Worm (Caenorhabditis elegans) whole organism, young adult: ENCODE results near the gene nlp-7.

Experiments used
- B0019.2 ChIP-seq: fragments of 200-800 bp; sonication (Bioruptor generic); conservative IDR thresholded peaks from 2 replicates; pipeline ENCODE4 v1.3.6; 2022; ENCODE audit warnings: missing genetic modification reagents, missing genetic modification characterization, missing compliant biosample characterization
- B0035.1 ChIP-seq: sonication (generic microtip); optimal IDR thresholded peaks from 2 replicates; lab custom pipeline; 2016; ENCODE audit warnings: missing genetic modification characterization, mild to moderate bottlenecking, missing compliant biosample characterization, missing genotype, missing genetic modification reagents
- B0261.1 ChIP-seq: sonication (generic microtip); optimal IDR thresholded peaks from 2 replicates; lab custom pipeline; 2016; ENCODE audit warnings: mild to moderate bottlenecking, missing genetic modification characterization, moderate library complexity, missing compliant biosample characterization
- C06A6.2 ChIP-seq: fragments of 200-800 bp; sonication (Bioruptor generic); conservative IDR thresholded peaks from 2 replicates; pipeline ENCODE4 v1.3.6; 2022; ENCODE audit warnings: missing genetic modification characterization, missing compliant biosample characterization
- C17E4.6 ChIP-seq: fragments of 200-800 bp; sonication (Bioruptor generic); IDR thresholded peaks from 2 replicates; pipeline ENCODE4 v1.3.6; 2022; ENCODE audit warnings: missing genetic modification reagents, missing genetic modification characterization, missing compliant biosample characterization
- D2030.7 ChIP-seq: fragments of 200-800 bp; sonication (Bioruptor generic); IDR thresholded peaks from 2 replicates; pipeline ENCODE4 v1.3.6; 2022; ENCODE audit warnings: missing genetic modification reagents, missing genetic modification characterization, missing compliant biosample characterization
- F10E7.11 ChIP-seq: sonication (generic microtip); optimal IDR thresholded peaks from 2 replicates; lab custom pipeline; 2017; ENCODE audit warnings: mild to moderate bottlenecking, missing genetic modification characterization, moderate library complexity, missing compliant biosample characterization
- F22D6.2 ChIP-seq: sonication (generic microtip); optimal IDR thresholded peaks from 2 replicates; lab custom pipeline; 2016; ENCODE audit warnings: mild to moderate bottlenecking, missing genetic modification characterization, missing compliant biosample characterization
- F39B2.1 ChIP-seq: fragments of 200-800 bp; sonication (Bioruptor generic); IDR thresholded peaks from 2 replicates; pipeline ENCODE4 v1.3.6; 2022; ENCODE audit warnings: missing genetic modification reagents, missing genetic modification characterization, missing compliant biosample characterization
- F49E8.2 ChIP-seq: sonication (generic microtip); optimal IDR thresholded peaks from 3 replicates; lab custom pipeline; 2017; ENCODE audit warnings: missing genetic modification characterization, mild to moderate bottlenecking, missing compliant biosample characterization, antibody characterized with exemption, moderate library complexity; ENCODE audit not compliant: insufficient read depth
- F57A8.1 ChIP-seq: fragments of 200-800 bp; sonication (Bioruptor generic); optimal IDR thresholded peaks from 2 replicates; lab custom pipeline; 2018; ENCODE audit warnings: mild to moderate bottlenecking, missing genetic modification characterization, moderate library complexity, missing compliant biosample characterization
- K12H6.12 ChIP-seq: fragments of 200-800 bp; sonication (Bioruptor generic); optimal IDR thresholded peaks from 2 replicates; lab custom pipeline; 2018; ENCODE audit warnings: mild to moderate bottlenecking, missing genetic modification characterization, missing compliant biosample characterization
- Y53F4B.3 ChIP-seq: fragments of 200-800 bp; sonication (Bioruptor generic); IDR thresholded peaks from 2 replicates; pipeline ENCODE4 v1.3.6; 2022; ENCODE audit warnings: missing genetic modification reagents, missing genetic modification characterization, missing compliant biosample characterization
- Y67H2A.10 ChIP-seq: fragments of 200-800 bp; sonication (Bioruptor generic); conservative IDR thresholded peaks from 2 replicates; pipeline ENCODE4 v1.3.6; 2022; ENCODE audit warnings: missing genetic modification reagents, missing genetic modification characterization, missing compliant biosample characterization
- akir-1 ChIP-seq: fragments of 200-800 bp; sonication (Bioruptor generic); optimal IDR thresholded peaks from 2 replicates; lab custom pipeline; 2018; ENCODE audit warnings: mild to moderate bottlenecking, missing genetic modification characterization, moderate library complexity, missing compliant biosample characterization
- attf-6 ChIP-seq: fragments of 200-800 bp; sonication (Bioruptor generic); IDR thresholded peaks from 2 replicates; pipeline ENCODE4 v1.3.6; 2022; ENCODE audit warnings: missing genetic modification reagents, missing genetic modification characterization, missing compliant biosample characterization
- bed-1 ChIP-seq: fragments of 200-800 bp; sonication (Bioruptor generic); IDR thresholded peaks from 2 replicates; pipeline ENCODE4 v1.3.6; 2022; ENCODE audit warnings: missing genetic modification reagents, missing genetic modification characterization, missing compliant biosample characterization
- ceh-100 ChIP-seq: fragments of 200-800 bp; sonication (Bioruptor generic); IDR thresholded peaks from 2 replicates; pipeline ENCODE4 v1.3.6; 2022; ENCODE audit warnings: missing genetic modification reagents, missing genetic modification characterization, missing compliant biosample characterization
- ceh-79 ChIP-seq: sonication (generic microtip); optimal IDR thresholded peaks from 2 replicates; lab custom pipeline; 2017; ENCODE audit warnings: mild to moderate bottlenecking, missing genetic modification characterization, missing compliant biosample characterization
- ceh-91 ChIP-seq: fragments of 200-800 bp; sonication (Bioruptor generic); IDR thresholded peaks from 2 replicates; pipeline ENCODE4 v1.3.6; 2022; ENCODE audit warnings: missing genetic modification reagents, missing genetic modification characterization, missing compliant biosample characterization
- ets-4 ChIP-seq: fragments of 200-800 bp; sonication (Bioruptor generic); optimal IDR thresholded peaks from 2 replicates; lab custom pipeline; 2018; ENCODE audit warnings: mild to moderate bottlenecking, missing genetic modification characterization, missing compliant biosample characterization
- fkh-3 ChIP-seq: sonication (generic microtip); optimal IDR thresholded peaks from 2 replicates; lab custom pipeline; 2016; ENCODE audit warnings: mild to moderate bottlenecking, missing genetic modification characterization, missing compliant biosample characterization
- him-1 ChIP-seq: sonication (generic microtip); optimal IDR thresholded peaks from 2 replicates; lab custom pipeline; 2016; ENCODE audit warnings: missing genotype, missing genetic modification reagents, missing genetic modification characterization, missing compliant biosample characterization
- hlh-12 ChIP-seq: sonication (generic microtip); optimal IDR thresholded peaks from 2 replicates; lab custom pipeline; 2016; ENCODE audit warnings: missing genetic modification characterization, missing compliant biosample characterization
- hrde-1 ChIP-seq: sonication (generic microtip); optimal IDR thresholded peaks from 2 replicates; lab custom pipeline; 2016; ENCODE audit warnings: missing genetic modification characterization, mild to moderate bottlenecking, missing compliant biosample characterization, moderate library complexity, missing genotype, missing genetic modification reagents, borderline replicate concordance
- lin-35 ChIP-seq, 3 experiments: fragments of 150-350 bp in 2 of 3; sonication (generic microtip) in 1 of 3; optimal IDR thresholded peaks; 2 replicates each; lab custom pipeline; 2014 to 2018; ENCODE audit warnings: missing biosample characterization in 3 of 3, missing genetic modification characterization in 3 of 3, missing genetic modification reagents in 3 of 3
- lin-54 ChIP-seq: fragments of 200-800 bp; sonication (Bioruptor generic); optimal IDR thresholded peaks from 2 replicates; lab custom pipeline; 2018; ENCODE audit warnings: mild to moderate bottlenecking, missing genetic modification characterization, missing compliant biosample characterization
- madf-6 ChIP-seq: fragments of 200-800 bp; sonication (Bioruptor generic); IDR thresholded peaks from 2 replicates; pipeline ENCODE4 v1.3.6; 2022; ENCODE audit warnings: missing genetic modification reagents, missing genetic modification characterization, missing compliant biosample characterization
- mxl-1 ChIP-seq: sonication (generic microtip); optimal IDR thresholded peaks from 2 replicates; lab custom pipeline; 2016; ENCODE audit warnings: missing genetic modification characterization, missing compliant biosample characterization
- nhr-80 ChIP-seq: sonication (generic microtip); optimal IDR thresholded peaks from 2 replicates; lab custom pipeline; 2016; ENCODE audit warnings: missing genetic modification characterization, missing compliant biosample characterization
- repo-1 ChIP-seq: sonication (generic microtip); optimal IDR thresholded peaks from 2 replicates; lab custom pipeline; 2017; ENCODE audit warnings: mild to moderate bottlenecking, missing genetic modification characterization, missing compliant biosample characterization
- sea-2 ChIP-seq: fragments of 200-800 bp; sonication (Bioruptor generic); IDR thresholded peaks from 2 replicates; pipeline ENCODE4 v1.3.6; 2022; ENCODE audit warnings: missing genetic modification characterization, missing compliant biosample characterization
- snpc-1.1 ChIP-seq: sonication (generic microtip); optimal IDR thresholded peaks from 2 replicates; lab custom pipeline; 2017; ENCODE audit warnings: missing genetic modification characterization, mild to moderate bottlenecking, missing compliant biosample characterization, antibody characterized with exemption, moderate library complexity, missing genotype, missing genetic modification reagents; ENCODE audit not compliant: insufficient read depth
- snpc-1.3 ChIP-seq: sonication (generic microtip); optimal IDR thresholded peaks from 2 replicates; lab custom pipeline; 2017; ENCODE audit warnings: missing genetic modification characterization, mild to moderate bottlenecking, missing compliant biosample characterization, antibody characterized with exemption, moderate library complexity, missing genotype, missing genetic modification reagents; ENCODE audit not compliant: insufficient read depth
- snpc-3.4 ChIP-seq: sonication (generic microtip); optimal IDR thresholded peaks from 2 replicates; lab custom pipeline; 2017; ENCODE audit warnings: missing genetic modification characterization, mild to moderate bottlenecking, missing compliant biosample characterization, antibody characterized with exemption, moderate library complexity, missing genotype, missing genetic modification reagents
- somi-1 ChIP-seq: fragments of 200-800 bp; sonication (Bioruptor generic); optimal IDR thresholded peaks from 2 replicates; lab custom pipeline; 2018; ENCODE audit warnings: mild to moderate bottlenecking, missing genetic modification characterization, missing compliant biosample characterization
- tbx-9 ChIP-seq: sonication (generic microtip); optimal IDR thresholded peaks from 2 replicates; lab custom pipeline; 2016; ENCODE audit warnings: borderline replicate concordance, missing genetic modification characterization, inconsistent platforms, missing compliant biosample characterization
- tlf-1 ChIP-seq: fragments of 200-800 bp; sonication (Bioruptor generic); optimal IDR thresholded peaks from 2 replicates; lab custom pipeline; 2018; ENCODE audit warnings: mild to moderate bottlenecking, missing genetic modification characterization, missing compliant biosample characterization
- unc-62 ChIP-seq: fragments of 150-350 bp; optimal IDR thresholded peaks from 2 replicates; lab custom pipeline; 2014; ENCODE audit warnings: missing biosample characterization, missing genetic modification reagents, missing genetic modification characterization
- xnd-1 ChIP-seq: sonication (generic microtip); optimal IDR thresholded peaks from 2 replicates; lab custom pipeline; 2016; ENCODE audit warnings: missing genotype, missing genetic modification reagents, missing genetic modification characterization, missing compliant biosample characterization
- zfh-2 ChIP-seq: fragments of 200-800 bp; sonication (Bioruptor generic); conservative IDR thresholded peaks from 2 replicates; pipeline ENCODE4 v1.3.6; 2022; ENCODE audit warnings: missing genetic modification reagents, missing genetic modification characterization, missing compliant biosample characterization
- ztf-28 ChIP-seq: fragments of 200-800 bp; sonication (Bioruptor generic); IDR thresholded peaks from 2 replicates; pipeline ENCODE4 v1.3.6; 2022; ENCODE audit warnings: missing genetic modification reagents, missing genetic modification characterization, missing compliant biosample characterization

nlp-7 gene

ce11 chrX:8608756-8609155, 15.8 kb downstream of the nlp-7 start (continued):
- TF ChIP-seq D2030.7 (GFP tag; lab: Robert Waterston, UW): peak; percentile 49; the same call in 1 of the 2 replicates
- TF ChIP-seq Y67H2A.10 (GFP tag; lab: Robert Waterston, UW): no peak; the same call in 1 of the 2 replicates
- no peak for TF ChIP-seq K12H6.12 (tag; lab: Kevin White, UChicago)
- TF ChIP-seq bed-1 (GFP tag; lab: Robert Waterston, UW): 0 out of 2 replicates have a peak, but pooled peaks have one; percentile 69
- 0 out of 2 replicates have a peak, but pooled peaks have one; percentile 58 for TF ChIP-seq ztf-28 (GFP tag; lab: Robert Waterston, UW)
- no peak for TF ChIP-seq C17E4.6
- no peak for TF ChIP-seq F39B2.1 (GFP tag; lab: Robert Waterston, UW)
- TF ChIP-seq nhr-80: no peak
- no peak for TF ChIP-seq B0019.2 (GFP tag; lab: Robert Waterston, UW)
- TF ChIP-seq F49E8.2 (tag; lab: Kevin White, UChicago): no peak
- TF ChIP-seq tbx-9 (tag; lab: Kevin White, UChicago): no peak
- no peak for TF ChIP-seq zfh-2 (GFP tag; lab: Robert Waterston, UW)
- TF ChIP-seq tlf-1 (GFP tag; lab: Kevin White, UChicago): no peak
- TF ChIP-seq unc-62 (GFP tag; lab: Kevin White, UChicago): no peak
- no peak for TF ChIP-seq ceh-100 (GFP tag; lab: Robert Waterston, UW)
- TF ChIP-seq ceh-79: no peak
- peak; percentile 53 for TF ChIP-seq hrde-1 (tag; lab: Kevin White, UChicago)
- TF ChIP-seq ets-4 (GFP tag; lab: Kevin White, UChicago): no peak
- TF ChIP-seq snpc-1.3 (tag; lab: Kevin White, UChicago): peak; percentile 38
- TF ChIP-seq B0261.1: peak; percentile 88
- TF ChIP-seq xnd-1 (tag; lab: Kevin White, UChicago): no peak
- no peak for TF ChIP-seq lin-54 (GFP tag; lab: Kevin White, UChicago)
- TF ChIP-seq B0035.1: no peak
- no peak for TF ChIP-seq fkh-3 (tag; lab: Kevin White, UChicago)
- peak; percentile 58; the same call in 1 of the 2 replicates for TF ChIP-seq attf-6 (GFP tag; lab: Robert Waterston, UW)
- peak; percentile 53 for TF ChIP-seq mxl-1 (tag; lab: Kevin White, UChicago)
- peak; percentile 79 for TF ChIP-seq him-1
- peak; percentile 69 for TF ChIP-seq somi-1 (GFP tag; lab: Kevin White, UChicago)
- peak; percentile 33 for TF ChIP-seq snpc-3.4 (tag; lab: Kevin White, UChicago)
- TF ChIP-seq hlh-12 (tag; lab: Kevin White, UChicago): no peak
- TF ChIP-seq madf-6 (GFP tag; lab: Robert Waterston, UW): no peak
- no peak for TF ChIP-seq C06A6.2 (GFP tag; lab: Robert Waterston, UW)
- peak; percentile 32 for TF ChIP-seq snpc-1.1 (tag; lab: Kevin White, UChicago)
- TF ChIP-seq F57A8.1 (GFP tag; lab: Kevin White, UChicago): no peak
- no peak for TF ChIP-seq sea-2
- no peak for TF ChIP-seq repo-1 (tag; lab: Kevin White, UChicago)
- TF ChIP-seq F22D6.2: no peak
- TF ChIP-seq ceh-91 (GFP tag; lab: Robert Waterston, UW): no peak
- TF ChIP-seq akir-1 (GFP tag; lab: Kevin White, UChicago): no peak
- no peak for TF ChIP-seq Y53F4B.3
- no peak for TF ChIP-seq F10E7.11 (tag; lab: Kevin White, UChicago)
- TF ChIP-seq lin-35 (GFP tag; optimal IDR thresholded peaks at IDR 0.05; lab: Kevin White, UChicago): peak in 1 of 3 experiments; percentile 15
